Worm (Caenorhabditis elegans) whole organism, L3 larva: ENCODE results near the gene M04B2.7.

ENCODE experiments used
- ZK546.5 ChIP-seq: sonication (generic microtip); optimal IDR thresholded peaks from 2 replicates; lab custom pipeline; 2017; ENCODE audit warnings: missing biosample characterization, missing genetic modification characterization
- aly-2 ChIP-seq: fragments of 150-350 bp; optimal IDR thresholded peaks from 2 replicates; lab custom pipeline; 2014; ENCODE audit warnings: missing biosample characterization, missing genetic modification characterization
- ama-1 ChIP-seq: fragments of 150-350 bp; optimal IDR thresholded peaks from 2 replicates; lab custom pipeline; 2018
- ceh-16 ChIP-seq: sonication (generic microtip); optimal IDR thresholded peaks from 2 replicates; lab custom pipeline; 2017; ENCODE audit warnings: missing biosample characterization, missing genetic modification characterization
- ceh-82 ChIP-seq: fragments of 150-350 bp; optimal IDR thresholded peaks from 2 replicates; lab custom pipeline; 2014; ENCODE audit warnings: missing biosample characterization, missing genetic modification characterization
- ceh-9 ChIP-seq: sonication (generic microtip); optimal IDR thresholded peaks from 2 replicates; lab custom pipeline; 2018; ENCODE audit warnings: missing biosample characterization, missing genetic modification characterization
- daf-12 ChIP-seq: fragments of 150-350 bp; optimal IDR thresholded peaks from 2 replicates; lab custom pipeline; 2014; ENCODE audit warnings: missing biosample characterization, missing genetic modification reagents, missing genetic modification characterization
- egl-5 ChIP-seq: fragments of 150-350 bp; optimal IDR thresholded peaks from 2 replicates; lab custom pipeline; 2017; ENCODE audit warnings: missing biosample characterization, missing genetic modification reagents, missing genetic modification characterization, inconsistent platforms
- elt-1 ChIP-seq: fragments of 150-350 bp; optimal IDR thresholded peaks from 2 replicates; lab custom pipeline; 2014; ENCODE audit warnings: missing biosample characterization, missing genetic modification characterization
- elt-3 ChIP-seq, 3 experiments: fragments of 150-350 bp in 1 of 3; sonication (generic microtip) in 2 of 3; optimal IDR thresholded peaks; 2 replicates in 2 of 3; 4 replicates in 1 of 3; lab custom pipeline; 2014 to 2017; ENCODE audit warnings: missing biosample characterization in 3 of 3, missing genetic modification characterization in 3 of 3
- eor-1 ChIP-seq, 2 experiments: fragments of 150-350 bp; optimal IDR thresholded peaks; 2 replicates each; lab custom pipeline; 2014 to 2018; ENCODE audit warnings: missing biosample characterization in 2 of 2, missing genetic modification characterization in 2 of 2
- fkh-2 ChIP-seq: fragments of 150-350 bp; optimal IDR thresholded peaks from 2 replicates; lab custom pipeline; 2014; ENCODE audit warnings: missing biosample characterization, missing genetic modification reagents, missing genetic modification characterization
- hmg-11 ChIP-seq: sonication (generic microtip); optimal IDR thresholded peaks from 2 replicates; lab custom pipeline; 2016; ENCODE audit warnings: missing genetic modification characterization, missing compliant biosample characterization
- lin-39 ChIP-seq: fragments of 150-350 bp; optimal IDR thresholded peaks from 2 replicates; lab custom pipeline; 2018; ENCODE audit warnings: missing biosample characterization, missing genetic modification reagents, missing genetic modification characterization
- lsy-12 ChIP-seq: sonication (generic microtip); optimal IDR thresholded peaks from 2 replicates; lab custom pipeline; 2016; ENCODE audit warnings: mild to moderate bottlenecking, missing genetic modification characterization, missing compliant biosample characterization
- mdl-1 ChIP-seq: fragments of 150-350 bp; optimal IDR thresholded peaks from 2 replicates; lab custom pipeline; 2014; ENCODE audit warnings: missing biosample characterization, missing genetic modification characterization
- mml-1 ChIP-seq: fragments of 150-350 bp; sonication (generic microtip); optimal IDR thresholded peaks from 3 replicates; lab custom pipeline; 2014; ENCODE audit warnings: missing biosample characterization, missing genetic modification characterization
- nfya-1 ChIP-seq: sonication (generic microtip); optimal IDR thresholded peaks from 2 replicates; lab custom pipeline; 2017; ENCODE audit warnings: missing genetic modification characterization, mild to moderate bottlenecking, missing compliant biosample characterization, antibody characterized with exemption, moderate library complexity; ENCODE audit not compliant: insufficient read depth
- nhr-23 ChIP-seq: fragments of 150-350 bp; optimal IDR thresholded peaks from 2 replicates; lab custom pipeline; 2014; ENCODE audit warnings: missing biosample characterization, missing genetic modification reagents, missing genetic modification characterization
- nhr-237 ChIP-seq: fragments of 150-350 bp; optimal IDR thresholded peaks from 2 replicates; lab custom pipeline; 2014; ENCODE audit warnings: missing biosample characterization, missing genetic modification characterization
- nhr-25 ChIP-seq: sonication (generic microtip); optimal IDR thresholded peaks from 2 replicates; lab custom pipeline; 2017; ENCODE audit warnings: missing biosample characterization, missing genetic modification characterization
- nhr-28 ChIP-seq: fragments of 150-350 bp; optimal IDR thresholded peaks from 2 replicates; lab custom pipeline; 2014; ENCODE audit warnings: missing biosample characterization, missing genetic modification characterization
- nhr-43 ChIP-seq: sonication (generic microtip); optimal IDR thresholded peaks from 2 replicates; lab custom pipeline; 2016; ENCODE audit warnings: mild to moderate bottlenecking, missing genetic modification characterization, missing compliant biosample characterization; ENCODE audit not compliant: poor library complexity, severe bottlenecking
- nhr-76 ChIP-seq: fragments of 150-350 bp; sonication (generic microtip); optimal IDR thresholded peaks from 5 replicates; lab custom pipeline; 2014; ENCODE audit warnings: missing biosample characterization, missing genetic modification characterization
- nhr-77 ChIP-seq: fragments of 150-350 bp; optimal IDR thresholded peaks from 2 replicates; lab custom pipeline; 2014; ENCODE audit warnings: missing biosample characterization, missing genetic modification characterization
- sea-2 ChIP-seq: fragments of 150-350 bp; sonication (generic microtip); optimal IDR thresholded peaks from 4 replicates; lab custom pipeline; 2014; ENCODE audit warnings: missing biosample characterization, missing genetic modification reagents, missing genetic modification characterization
- skn-1 ChIP-seq: fragments of 150-350 bp; optimal IDR thresholded peaks from 2 replicates; lab custom pipeline; 2014; ENCODE audit warnings: missing biosample characterization, missing genetic modification characterization
- snpc-4 ChIP-seq: fragments of 150-350 bp; optimal IDR thresholded peaks from 2 replicates; lab custom pipeline; 2014; ENCODE audit warnings: missing biosample characterization, missing genetic modification characterization
- tbx-2 ChIP-seq: sonication (generic microtip); optimal IDR thresholded peaks from 2 replicates; lab custom pipeline; 2016; ENCODE audit warnings: mild to moderate bottlenecking, missing genetic modification characterization, missing compliant biosample characterization
- unc-39 ChIP-seq: sonication (generic microtip); optimal IDR thresholded peaks from 4 replicates; lab custom pipeline; 2017; ENCODE audit warnings: missing biosample characterization, missing genetic modification characterization
- unc-62 ChIP-seq: fragments of 150-350 bp; sonication (generic microtip); optimal IDR thresholded peaks from 4 replicates; lab custom pipeline; 2014; ENCODE audit warnings: missing biosample characterization, missing genetic modification reagents, missing genetic modification characterization
- zag-1 ChIP-seq: fragments of 150-350 bp; optimal IDR thresholded peaks from 2 replicates; lab custom pipeline; 2014; ENCODE audit warnings: missing biosample characterization, missing genetic modification characterization
- ztf-11 ChIP-seq: fragments of 150-350 bp; optimal IDR thresholded peaks from 2 replicates; lab custom pipeline; 2014; ENCODE audit warnings: missing biosample characterization, missing genetic modification characterization
- ztf-4 ChIP-seq: fragments of 150-350 bp; optimal IDR thresholded peaks from 2 replicates; lab custom pipeline; 2014; ENCODE audit warnings: missing biosample characterization, missing genetic modification characterization

M04B2.7 gene

ce11 chrIV:11574331-11574730 lies 25.8 kb upstream of the M04B2.7 start:
- TF ChIP-seq egl-5 (tag; lab: Kevin White, UChicago) (peak; percentile 69), nfya-1 (tag; lab: Kevin White, UChicago) (no peak), nhr-43 (tag; lab: Kevin White, UChicago) (no peak)

- no peak for TF ChIP-seq ceh-9 (tag; lab: Kevin White, UChicago)
- TF ChIP-seq snpc-4 (tag; lab: Kevin White, UChicago): no peak
- no peak for TF ChIP-seq fkh-2 (tag; lab: Kevin White, UChicago)
- peak; percentile 27 for TF ChIP-seq nfya-1 (tag; lab: Kevin White, UChicago)
- no peak for TF ChIP-seq nhr-25 (tag; lab: Kevin White, UChicago)
- no peak for TF ChIP-seq elt-1 (tag; lab: Kevin White, UChicago)
- peak; percentile 12 for TF ChIP-seq lin-39 (tag; lab: Kevin White, UChicago)
- TF ChIP-seq, all 47 proteins: peak for 2
These were observed 24.0 kb upstream of the M04B2.7 start for ce11 chrIV:11572524-11572923.

DNA sequence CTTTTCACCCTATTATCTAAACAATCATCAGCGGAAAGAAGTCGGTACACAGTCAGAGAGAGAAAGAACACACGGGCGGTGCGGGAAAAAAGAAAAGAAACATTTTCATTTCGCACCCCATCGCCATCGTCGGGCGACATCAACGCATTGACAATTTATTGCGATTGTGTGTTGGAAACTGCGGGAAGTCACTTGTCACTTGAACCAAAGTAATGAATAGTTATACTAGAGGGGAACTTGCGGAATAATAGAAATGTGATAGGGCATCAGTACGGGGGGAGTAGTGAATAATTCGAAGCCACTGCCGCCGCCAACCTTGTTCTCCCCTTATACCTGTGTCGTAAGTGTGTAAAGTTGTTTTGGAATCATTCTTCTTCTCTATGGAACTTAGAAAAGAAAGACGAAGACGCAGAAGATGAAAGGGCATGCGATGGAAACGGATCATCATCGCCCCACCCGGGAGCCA lies 22.8 kb upstream of the M04B2.7 start:
- TF ChIP-seq ama-1 (lab: Kevin White, UChicago): peak; percentile 14
- TF ChIP-seq lin-39 (tag; lab: Kevin White, UChicago): peak; percentile 33
- TF ChIP-seq ceh-82: no peak
- TF ChIP-seq elt-3 (tag; optimal IDR thresholded peaks at IDR 0.05; lab: Kevin White, UChicago): peak in 1 of 3 experiments; percentile 68

ce11 chrIV:11570200-11570599 lies 21.6 kb upstream of the M04B2.7 start, which contains the start of gene srgp-1:
Gene srgp-1 (plus strand): TSS chrIV:11570500.
- no peak for TF ChIP-seq unc-39 (tag; lab: Kevin White, UChicago)
- TF ChIP-seq skn-1 (tag; lab: Kevin White, UChicago): no peak
- TF ChIP-seq mdl-1: no peak
- no peak for TF ChIP-seq aly-2 (tag; lab: Kevin White, UChicago)
- no peak for TF ChIP-seq ZK546.5 (tag; lab: Kevin White, UChicago)
- no peak for TF ChIP-seq nhr-77 (tag; lab: Kevin White, UChicago)
- no peak for TF ChIP-seq nhr-43 (tag; lab: Kevin White, UChicago)
- no peak for TF ChIP-seq sea-2 (GFP tag; lab: Kevin White, UChicago)
- no peak for TF ChIP-seq tbx-2
- no peak for TF ChIP-seq lsy-12 (tag; lab: Kevin White, UChicago)
- no peak for TF ChIP-seq ztf-4 (tag; lab: Kevin White, UChicago)
- no peak for TF ChIP-seq mml-1
- TF ChIP-seq ceh-82: no peak
- no peak for TF ChIP-seq ceh-9 (tag; lab: Kevin White, UChicago)
- TF ChIP-seq, all 47 proteins: peak for 0

ce11 chrIV:11569795-11570194 lies 21.2 kb upstream of the M04B2.7 start:
- TF ChIP-seq ama-1 (lab: Kevin White, UChicago) (no peak), nhr-28 (no peak), ZK546.5 (tag; lab: Kevin White, UChicago) (no peak), nfya-1 (tag; lab: Kevin White, UChicago) (no peak), nhr-76 (tag; lab: Kevin White, UChicago) (no peak), daf-12 (no peak), eor-1 (tag; optimal IDR thresholded peaks at IDR 0.05; lab: Kevin White, UChicago) (no peak), nhr-237 (tag; lab: Kevin White, UChicago) (no peak), ztf-11 (tag; lab: Kevin White, UChicago) (no peak), ceh-9 (tag; lab: Kevin White, UChicago) (no peak), nhr-23 (tag; lab: Kevin White, UChicago) (no peak), elt-1 (tag; lab: Kevin White, UChicago) (no peak), unc-62 (no peak), ceh-16 (no peak), zag-1 (no peak), hmg-11 (no peak), unc-39 (tag; lab: Kevin White, UChicago) (no peak), mml-1 (no peak)
